Fruit fly (Drosophila melanogaster) whole organism, adult: ENCODE measurements around the gene AIMP2.

Source experiments
- CG11617 ChIP-seq: fragments of 200-800 bp; sonication (Bioruptor generic); optimal IDR thresholded peaks from 2 replicates; lab custom pipeline; 2017; ENCODE audit warnings: mild to moderate bottlenecking, missing biosample characterization, missing genetic modification reagents, missing genetic modification characterization
- CG1620 ChIP-seq: fragments of 200-800 bp; sonication (Bioruptor generic); optimal IDR thresholded peaks from 2 replicates; lab custom pipeline; 2016; ENCODE audit warnings: missing biosample characterization, missing genetic modification characterization
- CG33017 ChIP-seq: fragments of 200-800 bp; sonication (Bioruptor generic); optimal IDR thresholded peaks from 2 replicates; lab custom pipeline; 2018; ENCODE audit warnings: missing biosample characterization, mild to moderate bottlenecking, missing genetic modification characterization, moderate library complexity
- CG7045 ChIP-seq: fragments of 200-800 bp; sonication (Bioruptor generic); optimal IDR thresholded peaks from 2 replicates; lab custom pipeline; 2017; ENCODE audit warnings: missing biosample characterization, mild to moderate bottlenecking, missing genetic modification characterization
- Clk ChIP-seq: fragments of 200-800 bp; sonication (Bioruptor generic); optimal IDR thresholded peaks from 2 replicates; lab custom pipeline; 2017; ENCODE audit warnings: missing biosample characterization, missing genetic modification characterization
- Mnt ChIP-seq: fragments of 200-800 bp; sonication (Bioruptor generic); optimal IDR thresholded peaks from 2 replicates; lab custom pipeline; 2016; ENCODE audit warnings: missing biosample characterization, mild to moderate bottlenecking, missing genetic modification characterization
- bab1 ChIP-seq: fragments of 200-800 bp; sonication (Bioruptor generic); optimal IDR thresholded peaks from 3 replicates; lab custom pipeline; 2019; ENCODE audit warnings: missing biosample characterization, mild to moderate bottlenecking, missing genetic modification characterization, moderate library complexity
- cic ChIP-seq: fragments of 200-800 bp; sonication (Bioruptor generic); optimal IDR thresholded peaks from 2 replicates; lab custom pipeline; 2017; ENCODE audit warnings: missing biosample characterization, mild to moderate bottlenecking, missing genetic modification characterization, moderate library complexity
- kay ChIP-seq: fragments of 200-800 bp; sonication (Bioruptor generic); peaks from one replicate; lab custom pipeline; 2016; ENCODE audit warnings: missing biosample characterization, missing genetic modification characterization, borderline replicate concordance
- ovo ChIP-seq: fragments of 200-800 bp; sonication (Bioruptor generic); optimal IDR thresholded peaks from 2 replicates; lab custom pipeline; 2016; ENCODE audit warnings: missing biosample characterization, missing genetic modification characterization
- pad ChIP-seq: fragments of 200-800 bp; sonication (Bioruptor generic); optimal IDR thresholded peaks from 3 replicates; lab custom pipeline; 2017; ENCODE audit warnings: missing biosample characterization, missing genetic modification characterization, mild to moderate bottlenecking, moderate library complexity, missing genetic modification reagents
- tj ChIP-seq: fragments of 200-800 bp; sonication (Bioruptor generic); optimal IDR thresholded peaks from 3 replicates; lab custom pipeline; 2017; ENCODE audit warnings: missing biosample characterization, mild to moderate bottlenecking, missing genetic modification characterization, moderate library complexity
- toe ChIP-seq: fragments of 200-800 bp; sonication (Bioruptor generic); optimal IDR thresholded peaks from 2 replicates; lab custom pipeline; 2016; ENCODE audit warnings: missing biosample characterization, missing genetic modification characterization

DNA sequence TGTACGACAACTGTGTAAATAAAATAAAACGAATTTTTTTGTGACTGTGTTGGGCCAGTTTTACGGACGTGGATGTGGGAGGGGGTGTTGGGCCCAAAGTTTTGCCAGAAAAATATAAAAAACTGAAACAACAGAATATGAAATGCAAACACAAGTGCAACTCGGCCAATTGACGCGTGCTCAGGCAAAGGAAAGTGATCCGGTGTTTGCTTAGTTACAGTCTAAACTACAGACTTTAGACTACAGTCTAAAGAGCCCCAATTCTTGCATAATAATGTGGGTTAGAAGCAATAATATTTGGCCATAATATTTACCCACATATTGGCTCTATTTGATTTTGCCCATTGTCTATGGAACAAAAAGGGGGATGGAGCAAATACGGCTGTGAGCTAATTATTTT, 34.6 kb upstream of the AIMP2 start:
- TF ChIP-seq bab1 (no peak), pad (GFP tag; lab: Kevin White, UChicago) (no peak), kay (GFP tag; lab: Kevin White, UChicago) (no peak), CG7045 (peak; percentile 0), toe (GFP tag; lab: Kevin White, UChicago) (no peak), tj (GFP tag; lab: Kevin White, UChicago) (no peak), Mnt (GFP tag; lab: Kevin White, UChicago) (no peak), ovo (GFP tag; lab: Kevin White, UChicago) (no peak), CG1620 (GFP tag; lab: Kevin White, UChicago) (no peak), Clk (GFP tag; lab: Kevin White, UChicago) (no peak), CG11617 (GFP tag; lab: Kevin White, UChicago) (peak; percentile 3), CG33017 (peak; percentile 12), cic (GFP tag; lab: Kevin White, UChicago) (peak; percentile 2)
